Fruit fly (Drosophila melanogaster) whole organism, embryonic: ENCODE data around the gene Phs.

Experiments
- B-H2 ChIP-seq: fragments of 200-800 bp; sonication (Bioruptor generic); optimal IDR thresholded peaks from 2 replicates; lab custom pipeline; 2018; ENCODE audit warnings: missing biosample characterization, mild to moderate bottlenecking, missing genetic modification characterization
- CG10321 ChIP-seq: fragments of 200-800 bp; sonication (Bioruptor generic); IDR thresholded peaks from 2 replicates; pipeline ENCODE4 v1.3.6; 2022; ENCODE audit warnings: missing biosample characterization, missing genetic modification characterization
- CG10959 ChIP-seq: fragments of 200-800 bp; sonication (Bioruptor generic); IDR thresholded peaks from 2 replicates; pipeline ENCODE4 v1.3.6; 2022; ENCODE audit warnings: missing biosample characterization, missing genetic modification characterization
- CG11398 ChIP-seq: fragments of 200-800 bp; sonication (Bioruptor generic); optimal IDR thresholded peaks from 2 replicates; lab custom pipeline; 2016; ENCODE audit warnings: missing biosample characterization, missing genetic modification characterization
- CG12236 ChIP-seq: fragments of 200-800 bp; sonication (Bioruptor generic); optimal IDR thresholded peaks from 2 replicates; lab custom pipeline; 2016; ENCODE audit warnings: missing biosample characterization, missing genetic modification characterization
- CG13424 ChIP-seq: fragments of 200-800 bp; sonication (Bioruptor generic); optimal IDR thresholded peaks from 2 replicates; lab custom pipeline; 2019; ENCODE audit warnings: missing biosample characterization, mild to moderate bottlenecking, missing genetic modification characterization, moderate library complexity
- CG15696 ChIP-seq: fragments of 200-800 bp; sonication (Bioruptor generic); optimal IDR thresholded peaks from 2 replicates; lab custom pipeline; 2019; ENCODE audit warnings: missing biosample characterization, mild to moderate bottlenecking, missing genetic modification characterization, moderate library complexity
- CG17361 ChIP-seq: fragments of 200-800 bp; sonication (Bioruptor generic); IDR thresholded peaks from 3 replicates; pipeline ENCODE4 v1.3.6; 2022; ENCODE audit warnings: missing biosample characterization, missing genetic modification characterization
- CG17385 ChIP-seq: fragments of 200-800 bp; sonication (Bioruptor generic); optimal IDR thresholded peaks from 3 replicates; lab custom pipeline; 2018; ENCODE audit warnings: missing biosample characterization, mild to moderate bottlenecking, missing genetic modification characterization
- CG17829 ChIP-seq: fragments of 200-800 bp; optimal IDR thresholded peaks from 2 replicates; lab custom pipeline; 2019; ENCODE audit warnings: missing biosample characterization, mild to moderate bottlenecking, missing genetic modification characterization, moderate library complexity
- CG18011 ChIP-seq: fragments of 200-800 bp; sonication (Bioruptor generic); optimal IDR thresholded peaks from 2 replicates; lab custom pipeline; 2017; ENCODE audit warnings: missing biosample characterization, missing genetic modification characterization, mild to moderate bottlenecking, moderate library complexity, missing genotype
- CG2712 ChIP-seq: fragments of 200-800 bp; optimal IDR thresholded peaks from 3 replicates; lab custom pipeline; 2019; ENCODE audit warnings: missing biosample characterization, mild to moderate bottlenecking, missing genetic modification characterization, moderate library complexity
- CG30020 ChIP-seq: fragments of 200-800 bp; optimal IDR thresholded peaks from 2 replicates; lab custom pipeline; 2019; ENCODE audit warnings: missing biosample characterization, mild to moderate bottlenecking, missing genetic modification characterization, moderate library complexity
- CG3407 ChIP-seq: fragments of 200-800 bp; sonication (Bioruptor generic); optimal IDR thresholded peaks from 2 replicates; lab custom pipeline; 2018; ENCODE audit warnings: missing biosample characterization, mild to moderate bottlenecking, missing genetic modification characterization
- CG6791 ChIP-seq: fragments of 200-800 bp; sonication (Bioruptor generic); IDR thresholded peaks from 3 replicates; pipeline ENCODE4 v1.3.6; 2022; ENCODE audit warnings: missing biosample characterization, missing genetic modification characterization; ENCODE audit not compliant: partially characterized antibody
- CG7928 ChIP-seq: fragments of 200-800 bp; sonication (Bioruptor generic); optimal IDR thresholded peaks from 2 replicates; lab custom pipeline; 2017; ENCODE audit warnings: missing biosample characterization, mild to moderate bottlenecking, missing genetic modification characterization
- CG7963 ChIP-seq: fragments of 200-800 bp; sonication (Bioruptor generic); IDR thresholded peaks from 3 replicates; pipeline ENCODE4 v1.3.6; 2022; ENCODE audit warnings: missing biosample characterization, missing genetic modification characterization; ENCODE audit not compliant: partially characterized antibody
- CG8944 ChIP-seq: fragments of 200-800 bp; sonication (Bioruptor generic); optimal IDR thresholded peaks from 3 replicates; lab custom pipeline; 2016; ENCODE audit warnings: missing biosample characterization, missing genetic modification characterization
- CoRest ChIP-seq: fragments of 200-800 bp; sonication (Bioruptor generic); optimal IDR thresholded peaks from 3 replicates; lab custom pipeline; 2018; ENCODE audit warnings: missing biosample characterization, mild to moderate bottlenecking, missing genetic modification characterization, moderate library complexity
- D ChIP-seq, 2 experiments: fragments of 200-800 bp in 1 of 2; fragments of >200 bp in 1 of 2; sonication (Bioruptor generic) in 1 of 2; optimal IDR thresholded peaks; 2 replicates in 1 of 2; 3 replicates in 1 of 2; lab custom pipeline; 2017; ENCODE audit warnings: mild to moderate bottlenecking in 1 of 2, missing biosample characterization in 1 of 2, missing genetic modification characterization in 1 of 2, missing genetic modification reagents in 1 of 2
- Dp ChIP-seq: fragments of 200-800 bp; sonication (Bioruptor generic); optimal IDR thresholded peaks from 2 replicates; lab custom pipeline; 2018; ENCODE audit warnings: missing biosample characterization, mild to moderate bottlenecking, missing genetic modification characterization, moderate library complexity
- Elba2 ChIP-seq: fragments of 200-800 bp; sonication (Bioruptor generic); optimal IDR thresholded peaks from 3 replicates; lab custom pipeline; 2016; ENCODE audit warnings: missing biosample characterization, missing genetic modification characterization
- Hr78 ChIP-seq, 2 experiments: fragments of 200-800 bp in 1 of 2; fragments of >200 bp in 1 of 2; sonication (Bioruptor generic) in 1 of 2; optimal IDR thresholded peaks; 2 replicates each; lab custom pipeline; 2017 to 2019; ENCODE audit warnings: missing biosample characterization in 2 of 2, missing genetic modification characterization in 2 of 2, mild to moderate bottlenecking in 1 of 2, moderate library complexity in 1 of 2
- Kr ChIP-seq: fragments of 200-800 bp; sonication (Bioruptor generic); optimal IDR thresholded peaks from 2 replicates; lab custom pipeline; 2017; ENCODE audit warnings: missing biosample characterization, mild to moderate bottlenecking, missing genetic modification characterization
- Meics ChIP-seq: fragments of 200-800 bp; sonication (Bioruptor generic); optimal IDR thresholded peaks from 2 replicates; lab custom pipeline; 2017; ENCODE audit warnings: missing biosample characterization, mild to moderate bottlenecking, missing genetic modification characterization
- NK7.1 ChIP-seq: fragments of 200-800 bp; sonication (Bioruptor generic); optimal IDR thresholded peaks from 3 replicates; lab custom pipeline; 2016; ENCODE audit warnings: missing biosample characterization, missing genetic modification characterization
- Taf1 ChIP-seq: fragments of 200-800 bp; sonication (Bioruptor generic); IDR thresholded peaks from 2 replicates; pipeline ENCODE4 v1.3.6; 2022; ENCODE audit warnings: missing biosample characterization, missing genetic modification characterization
- Trl ChIP-seq, 3 experiments: fragments of >200 bp in 2 of 3; fragments of 200-800 bp in 1 of 3; sonication (Bioruptor generic) in 1 of 3; optimal IDR thresholded peaks; 2 replicates in 1 of 3; 3 replicates in 2 of 3; lab custom pipeline; 2016 to 2017; ENCODE audit warnings: missing biosample characterization in 1 of 3, missing genetic modification characterization in 1 of 3
- ab ChIP-seq: fragments of 200-800 bp; sonication (Bioruptor generic); optimal IDR thresholded peaks from 2 replicates; lab custom pipeline; 2016; ENCODE audit warnings: missing biosample characterization, missing genetic modification characterization
- bsh ChIP-seq, 2 experiments: fragments of 200-800 bp; sonication (Bioruptor generic); optimal IDR thresholded peaks; 2 replicates each; lab custom pipeline; 2017 to 2018; ENCODE audit warnings: mild to moderate bottlenecking in 2 of 2, missing biosample characterization in 2 of 2, missing genetic modification characterization in 2 of 2, moderate library complexity in 1 of 2
- corto ChIP-seq: fragments of 200-800 bp; sonication (Bioruptor generic); optimal IDR thresholded peaks from 2 replicates; lab custom pipeline; 2016; ENCODE audit warnings: missing biosample characterization, mild to moderate bottlenecking, missing genetic modification characterization, moderate library complexity
- emc ChIP-seq: fragments of 200-800 bp; sonication (Bioruptor generic); optimal IDR thresholded peaks from 2 replicates; lab custom pipeline; 2016; ENCODE audit warnings: missing biosample characterization, missing genetic modification characterization
- en ChIP-seq: fragments of 200-800 bp; sonication (Bioruptor generic); optimal IDR thresholded peaks from 2 replicates; lab custom pipeline; 2016; ENCODE audit warnings: missing biosample characterization, missing genetic modification characterization
- gcm2 ChIP-seq: fragments of 200-800 bp; sonication (Bioruptor generic); optimal IDR thresholded peaks from 2 replicates; lab custom pipeline; 2016; ENCODE audit warnings: missing biosample characterization, missing genetic modification characterization
- gsb-n ChIP-seq: fragments of 200-800 bp; sonication (Bioruptor generic); optimal IDR thresholded peaks from 3 replicates; lab custom pipeline; 2018; ENCODE audit warnings: missing biosample characterization, mild to moderate bottlenecking, missing genetic modification characterization
- ham ChIP-seq: fragments of 200-800 bp; sonication (Bioruptor generic); IDR thresholded peaks from 2 replicates; pipeline ENCODE4 v1.3.6; 2022; ENCODE audit warnings: missing biosample characterization, missing genetic modification characterization
- her ChIP-seq: fragments of 200-800 bp; sonication (Bioruptor generic); optimal IDR thresholded peaks from 2 replicates; lab custom pipeline; 2016; ENCODE audit warnings: missing biosample characterization, missing genetic modification characterization
- mld ChIP-seq: fragments of 200-800 bp; sonication (Bioruptor generic); IDR thresholded peaks from 3 replicates; pipeline ENCODE4 v1.3.6; 2022; ENCODE audit warnings: missing biosample characterization, missing genetic modification characterization; ENCODE audit not compliant: partially characterized antibody
- org-1 ChIP-seq: fragments of 200-800 bp; sonication (Bioruptor generic); optimal IDR thresholded peaks from 2 replicates; lab custom pipeline; 2017; ENCODE audit warnings: missing biosample characterization, missing genetic modification characterization
- p53 ChIP-seq: fragments of 200-800 bp; sonication (Bioruptor generic); optimal IDR thresholded peaks from 2 replicates; lab custom pipeline; 2016; ENCODE audit warnings: missing biosample characterization, missing genetic modification characterization
- seq ChIP-seq: fragments of 200-800 bp; sonication (Bioruptor generic); IDR thresholded peaks from 2 replicates; pipeline ENCODE4 v1.3.6; 2022; ENCODE audit warnings: missing biosample characterization, missing genetic modification characterization
- sima ChIP-seq: fragments of 200-800 bp; sonication (Bioruptor generic); optimal IDR thresholded peaks from 2 replicates; lab custom pipeline; 2016; ENCODE audit warnings: missing biosample characterization, missing genetic modification characterization
- sisA ChIP-seq: fragments of 200-800 bp; sonication (Bioruptor generic); IDR thresholded peaks from 2 replicates; pipeline ENCODE4 v1.3.6; 2022; ENCODE audit warnings: missing biosample characterization, missing genetic modification characterization
- slbo ChIP-seq: fragments of 200-800 bp; sonication (Bioruptor generic); IDR thresholded peaks from 2 replicates; pipeline ENCODE4 v1.3.6; 2022; ENCODE audit warnings: missing biosample characterization, missing genetic modification characterization
- tll ChIP-seq, 2 experiments: fragments of 200-800 bp in 1 of 2; fragments of >200 bp in 1 of 2; sonication (Bioruptor generic) in 1 of 2; optimal IDR thresholded peaks; 2 replicates each; lab custom pipeline; 2017 to 2019; ENCODE audit warnings: missing biosample characterization in 2 of 2, missing genetic modification characterization in 2 of 2, mild to moderate bottlenecking in 1 of 2, moderate library complexity in 1 of 2
- toy ChIP-seq: fragments of 200-800 bp; sonication (Bioruptor generic); IDR thresholded peaks from 2 replicates; pipeline ENCODE4 v1.3.6; 2022; ENCODE audit warnings: missing biosample characterization, missing genetic modification characterization
- usp ChIP-seq: fragments of >200 bp; optimal IDR thresholded peaks from 2 replicates; lab custom pipeline; 2017; ENCODE audit warnings: missing biosample characterization, missing genetic modification characterization

The Phs gene

dm6 chr3L:15587445-15588381 is 32.0 kb upstream of the Phs start, which contains the start of gene CG7656 (continued):
- peak in 1 of 2 experiments; percentile 57 for TF ChIP-seq Trl (optimal IDR thresholded peaks at IDR 0.05; lab: Kevin White, UChicago)
- TF ChIP-seq Trl (GFP tag; optimal IDR thresholded peaks at IDR 0.05; lab: Kevin White, UChicago): peak; percentile 93
- 0 out of 2 replicates have a peak, but pooled peaks have one; percentile 10 for TF ChIP-seq Taf1 (GFP tag; lab: Robert Waterston, UW)
- no peak for TF ChIP-seq CG3407
- TF ChIP-seq CG12236 (GFP tag; lab: Kevin White, UChicago): peak; percentile 37
- TF ChIP-seq CG17361 (GFP tag; lab: Robert Waterston, UW): no peak
- peak; percentile 35 for TF ChIP-seq CG13424 (tag; lab: Kevin White, UChicago)
- peak; percentile 47 for TF ChIP-seq emc (GFP tag; lab: Kevin White, UChicago)
- no peak for TF ChIP-seq ham (GFP tag; lab: Robert Waterston, UW)
- TF ChIP-seq Meics: no peak
- no peak for TF ChIP-seq Kr
- TF ChIP-seq NK7.1: peak; percentile 33
- peak; percentile 79 for TF ChIP-seq CG8944 (GFP tag; lab: Kevin White, UChicago)
- TF ChIP-seq D (optimal IDR thresholded peaks at IDR 0.05; lab: Kevin White, UChicago): no peak
- TF ChIP-seq D (GFP tag; optimal IDR thresholded peaks at IDR 0.05; lab: Kevin White, UChicago): no peak
- TF ChIP-seq CG15696 (tag; lab: Kevin White, UChicago): peak; percentile 37
- TF ChIP-seq CG18011 (GFP tag; lab: Kevin White, UChicago): peak; percentile 40
- TF ChIP-seq Dp (GFP tag; lab: Kevin White, UChicago): peak; percentile 39
- peak; percentile 62 for TF ChIP-seq sisA (GFP tag; lab: Robert Waterston, UW)
- peak in 1 of 2 experiments; percentile 34 for TF ChIP-seq bsh (GFP tag; optimal IDR thresholded peaks at IDR 0.05; lab: Kevin White, UChicago)
- TF ChIP-seq gcm2 (GFP tag; lab: Kevin White, UChicago): peak; percentile 45
- TF ChIP-seq CG6791 (GFP tag; lab: Robert Waterston, UW): no peak
- no peak for TF ChIP-seq CG30020 (tag; lab: Kevin White, UChicago)
- no peak for TF ChIP-seq CG7963 (GFP tag; lab: Robert Waterston, UW)
- TF ChIP-seq seq (GFP tag; lab: Robert Waterston, UW): peak; percentile 53; the same call in 1 of the 2 replicates
- TF ChIP-seq CG11398 (GFP tag; lab: Kevin White, UChicago): peak; percentile 71
- no peak for TF ChIP-seq toy (GFP tag; lab: Robert Waterston, UW)
- peak; percentile 45; the same call in 1 of the 2 replicates for TF ChIP-seq CG10321 (GFP tag; lab: Robert Waterston, UW)
- no peak for TF ChIP-seq Elba2
- TF ChIP-seq p53: peak; percentile 71
- TF ChIP-seq mld (GFP tag; lab: Robert Waterston, UW): no peak
- TF ChIP-seq CoRest: peak; percentile 2
- peak; percentile 54 for TF ChIP-seq CG10959 (GFP tag; lab: Robert Waterston, UW)
- TF ChIP-seq CG7928 (GFP tag; lab: Kevin White, UChicago): peak; percentile 100
- TF ChIP-seq usp (GFP tag; lab: Kevin White, UChicago): no peak
- peak; percentile 4 for TF ChIP-seq gsb-n
- peak; percentile 84 for TF ChIP-seq B-H2

- peak; percentile 60 for TF ChIP-seq slbo
- TF ChIP-seq CG30020 (tag; lab: Kevin White, UChicago): peak; percentile 54
- TF ChIP-seq ab (GFP tag; lab: Kevin White, UChicago): no peak
- TF ChIP-seq tll (GFP tag; optimal IDR thresholded peaks at IDR 0.05; lab: Kevin White, UChicago): no peak
- TF ChIP-seq en: no peak
- TF ChIP-seq her (GFP tag; lab: Kevin White, UChicago): peak; percentile 94
- peak; percentile 40 for TF ChIP-seq CG17385 (GFP tag; lab: Kevin White, UChicago)
- TF ChIP-seq Hr78 (GFP tag; optimal IDR thresholded peaks at IDR 0.05; lab: Kevin White, UChicago): no peak
- peak; percentile 69 for TF ChIP-seq CG2712 (tag; lab: Kevin White, UChicago)
- no peak for TF ChIP-seq corto (GFP tag; lab: Kevin White, UChicago)
- TF ChIP-seq CG17829 (tag; lab: Kevin White, UChicago): peak; percentile 73
- TF ChIP-seq CG7963 (GFP tag; lab: Robert Waterston, UW): no peak
- TF ChIP-seq sima: no peak
- no peak for TF ChIP-seq org-1
These were observed 31.1 kb upstream of the Phs start, which contains the start of gene RhoGAP71E for dm6 chr3L:15588514-15589138. Gene RhoGAP71E (plus strand): TSS chr3L:15588860.
